Fruit fly (Drosophila melanogaster): ENCODE measurements around the gene ksh.
A peak's percentile ranks its signal among the peaks of the same experiment; 100 is the strongest.

The ksh gene

dm6 chrX:19505334-19506185, 10.8 kb upstream of the ksh start (continued):
- no peak for TF ChIP-seq tup (GFP tag; optimal IDR thresholded peaks at IDR 0.05)
- TF ChIP-seq CG31441 (GFP tag; IDR thresholded peaks at IDR 0.05), result no peak
- no peak for TF ChIP-seq fd3F (GFP tag; optimal IDR thresholded peaks at IDR 0.05)
- TF ChIP-seq Fer1 (GFP tag; optimal IDR thresholded peaks at IDR 0.05), result peak; percentile 53
- TF ChIP-seq CG1024 (GFP tag; IDR thresholded peaks at IDR 0.05), result no peak
- peak; percentile 64 for TF ChIP-seq inv (GFP tag; IDR thresholded peaks at IDR 0.05; ENCODE audit: partially characterized antibody)
- peak; percentile 48 for TF ChIP-seq gfzf (GFP tag; optimal IDR thresholded peaks at IDR 0.05)
- no peak for TF ChIP-seq Kr (GFP tag; optimal IDR thresholded peaks at IDR 0.05)
- TF ChIP-seq hbn (GFP tag; IDR thresholded peaks at IDR 0.05; ENCODE audit: partially characterized antibody), result peak; percentile 72
- peak; percentile 52 for TF ChIP-seq sob (GFP tag; IDR thresholded peaks at IDR 0.05)
- TF ChIP-seq CG6654 (GFP tag; optimal IDR thresholded peaks at IDR 0.05), result no peak
- no peak for TF ChIP-seq CG33557 (GFP tag; optimal IDR thresholded peaks at IDR 0.05)
- no peak for TF ChIP-seq Optix (GFP tag; IDR thresholded peaks at IDR 0.05)
- TF ChIP-seq CG3163 (GFP tag; optimal IDR thresholded peaks at IDR 0.05), result peak; percentile 13
- TF ChIP-seq NC2α (GFP tag; optimal IDR thresholded peaks at IDR 0.05), result no peak
- TF ChIP-seq gcm2 (GFP tag; optimal IDR thresholded peaks at IDR 0.05), result no peak
- TF ChIP-seq CG1233 (GFP tag; optimal IDR thresholded peaks at IDR 0.05), result no peak
- no peak for TF ChIP-seq CG8281 (tag; optimal IDR thresholded peaks at IDR 0.05)
- TF ChIP-seq CG9609 (GFP tag; optimal IDR thresholded peaks at IDR 0.05), result peak; percentile 10
- TF ChIP-seq CG10209 (GFP tag; optimal IDR thresholded peaks at IDR 0.05), result no peak
- TF ChIP-seq CG10366 (GFP tag; IDR thresholded peaks at IDR 0.05), result no peak
- no peak for TF ChIP-seq CG12071 (GFP tag; optimal IDR thresholded peaks at IDR 0.05)
- TF ChIP-seq NfI (GFP tag; optimal IDR thresholded peaks at IDR 0.05), result no peak
- TF ChIP-seq Lpt (GFP tag; optimal IDR thresholded peaks at IDR 0.05), result no peak
- TF ChIP-seq ERR (GFP tag; optimal IDR thresholded peaks at IDR 0.05), result peak; percentile 72
- peak; percentile 14 for TF ChIP-seq phol (tag; optimal IDR thresholded peaks at IDR 0.05)
- TF ChIP-seq abd-A (tag; optimal IDR thresholded peaks at IDR 0.05), result no peak
- TF ChIP-seq CG14050 (GFP tag; IDR thresholded peaks at IDR 0.05), result no peak
- peak; percentile 17 for TF ChIP-seq Six4 (GFP tag; optimal IDR thresholded peaks at IDR 0.05)
- TF ChIP-seq CG6854 (GFP tag; optimal IDR thresholded peaks at IDR 0.05), result no peak
- no peak for TF ChIP-seq CG14441 (GFP tag; IDR thresholded peaks at IDR 0.05)
- TF ChIP-seq crp (GFP tag; optimal IDR thresholded peaks at IDR 0.05), result peak; percentile 42 to 89
- no peak for TF ChIP-seq CG18262 (tag; optimal IDR thresholded peaks at IDR 0.05)
- peak; percentile 77 for TF ChIP-seq cwo (GFP tag; optimal IDR thresholded peaks at IDR 0.05)
- TF ChIP-seq CG15269 (tag; optimal IDR thresholded peaks at IDR 0.05), result no peak
- no peak for TF ChIP-seq CG14667 (GFP tag; IDR thresholded peaks at IDR 0.05)
- TF ChIP-seq CG31224 (GFP tag; IDR thresholded peaks at IDR 0.05), result 0 out of 2 replicates have a peak, but pooled peaks have one; percentile 19
- TF ChIP-seq unpg (GFP tag; optimal IDR thresholded peaks at IDR 0.05), result no peak
- TF ChIP-seq CG4360 (GFP tag; IDR thresholded peaks at IDR 0.05), result no peak
- peak in 1 of 2 experiments; percentile 66 for TF ChIP-seq tll (GFP tag; optimal IDR thresholded peaks at IDR 0.05)
- TF ChIP-seq grn (GFP tag; optimal IDR thresholded peaks at IDR 0.05), result peak; percentile 29
- peak; percentile 13 for TF ChIP-seq CG17186 (GFP tag; optimal IDR thresholded peaks at IDR 0.05)
- peak; percentile 22 for TF ChIP-seq emc (GFP tag; optimal IDR thresholded peaks at IDR 0.05)
- no peak for TF ChIP-seq ara (GFP tag; IDR thresholded peaks at IDR 0.05)
- TF ChIP-seq CG6765 (GFP tag; optimal IDR thresholded peaks at IDR 0.05), result no peak
- TF ChIP-seq wek (GFP tag; optimal IDR thresholded peaks at IDR 0.05), result peak; percentile 15
- no peak for TF ChIP-seq odd (GFP tag; optimal IDR thresholded peaks at IDR 0.05)
- 0 out of 3 replicates have a peak, but pooled peaks have one; percentile 16 for TF ChIP-seq CG11695 (GFP tag; IDR thresholded peaks at IDR 0.05)
